Worm (Caenorhabditis elegans): ENCODE data around the gene sav-1.

Gene sav-1

DNA sequence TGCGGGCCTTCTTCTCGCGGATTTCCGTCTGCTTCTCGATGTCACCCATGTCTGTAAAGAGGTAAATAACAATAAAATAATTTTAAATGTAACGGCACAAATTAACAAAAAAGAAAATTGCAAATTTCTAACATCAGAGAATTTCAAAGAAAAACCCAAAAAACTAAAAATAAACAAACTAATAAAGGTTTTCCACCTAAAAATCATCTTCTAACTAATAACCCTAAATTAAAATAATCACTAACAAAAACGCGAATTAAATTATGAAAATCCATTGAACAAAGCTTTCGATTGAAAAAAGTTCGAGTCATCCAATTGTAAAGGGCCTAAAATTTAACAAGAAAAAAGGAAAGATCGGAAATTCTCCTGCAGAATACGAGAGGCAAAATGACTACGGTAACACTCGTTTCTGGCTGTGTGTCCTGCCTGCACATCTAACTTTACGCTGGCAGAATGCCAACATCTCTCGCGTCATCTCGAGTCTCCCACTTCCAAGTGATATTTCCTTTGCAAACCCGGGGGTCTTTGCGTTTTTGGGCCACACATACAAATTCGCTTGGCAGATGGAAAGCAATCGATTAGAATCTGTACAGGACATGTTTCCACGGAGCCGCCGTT is 44.3 kb downstream of the sav-1 start, which contains the start of gene rpl-11.2 (continued):
- TF ChIP-seq lin-15B (tag; optimal IDR thresholded peaks at IDR 0.05) (peak; percentile 97), eor-1 (tag; optimal IDR thresholded peaks at IDR 0.05) (peak in 1 of 2 experiments; percentile 58), sea-2 (GFP tag; optimal IDR thresholded peaks at IDR 0.05) (peak; percentile 86), nhr-12 (tag; optimal IDR thresholded peaks at IDR 0.05) (no peak), ama-1 (optimal IDR thresholded peaks at IDR 0.05) (peak; percentile 87), unc-62 (GFP tag; optimal IDR thresholded peaks at IDR 0.05) (peak; percentile 80), nhr-25 (tag; optimal IDR thresholded peaks at IDR 0.05) (peak; percentile 100), skn-1 (tag; optimal IDR thresholded peaks at IDR 0.05) (peak; percentile 92), fkh-10 (GFP tag; optimal IDR thresholded peaks at IDR 0.05) (peak; percentile 96), nhr-11 (tag; optimal IDR thresholded peaks at IDR 0.05) (peak; percentile 93), elt-3 (tag; optimal IDR thresholded peaks at IDR 0.05) (peak in 1 of 3 experiments; percentile 73), unc-39 (tag; optimal IDR thresholded peaks at IDR 0.05) (peak; percentile 22), nhr-43 (tag; optimal IDR thresholded peaks at IDR 0.05; ENCODE audit: poor library complexity, severe bottlenecking) (peak; percentile 97), mdl-1 (tag; optimal IDR thresholded peaks at IDR 0.05) (no peak), R02D3.7 (tag; optimal IDR thresholded peaks at IDR 0.05) (peak; percentile 87), elt-2 (tag; optimal IDR thresholded peaks at IDR 0.05) (peak; percentile 86), ztf-11 (tag; optimal IDR thresholded peaks at IDR 0.05) (no peak)

DNA sequence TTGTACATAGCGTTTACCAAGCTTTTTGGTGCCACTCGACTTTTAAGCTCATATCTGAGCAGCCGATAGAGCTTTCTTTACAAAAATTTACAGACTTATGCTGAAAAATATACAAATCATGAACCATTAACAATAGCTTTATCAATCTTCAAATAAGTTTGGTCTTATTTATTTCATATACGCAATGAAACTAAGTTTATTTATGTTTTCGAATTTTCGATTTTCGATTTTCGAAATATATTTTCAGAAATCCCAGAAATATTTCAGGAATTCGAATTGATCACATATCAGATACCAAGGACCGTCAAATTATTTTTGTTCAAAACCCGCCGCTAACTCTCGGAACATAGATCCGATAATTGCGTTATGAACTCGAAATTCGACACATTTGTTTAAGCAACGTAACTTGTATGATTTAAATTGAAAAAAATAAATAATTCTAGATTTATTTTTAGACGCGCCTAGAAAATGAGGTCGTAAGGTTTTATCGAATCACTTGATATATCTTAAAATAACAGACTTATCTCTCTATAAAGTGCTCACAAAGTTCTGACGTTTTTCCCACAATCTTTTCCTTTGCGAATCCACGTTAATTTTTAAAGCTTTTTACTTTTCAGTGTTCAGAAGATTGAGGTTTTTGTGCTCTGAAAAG is 45.7 kb downstream of the sav-1 start:
- TF ChIP-seq aly-2 (tag; optimal IDR thresholded peaks at IDR 0.05) = peak; percentile 60
- TF ChIP-seq nhr-77 (tag; optimal IDR thresholded peaks at IDR 0.05) = peak; percentile 81
- no peak for TF ChIP-seq fos-1 (tag; optimal IDR thresholded peaks at IDR 0.05)

- peak; percentile 65 for TF ChIP-seq hmg-11 (tag; optimal IDR thresholded peaks at IDR 0.05)
- TF ChIP-seq egl-5 (tag; optimal IDR thresholded peaks at IDR 0.05) = peak; percentile 3
- TF ChIP-seq nhr-28 (tag; optimal IDR thresholded peaks at IDR 0.05) = no peak
- TF ChIP-seq nhr-43 (tag; optimal IDR thresholded peaks at IDR 0.05; ENCODE audit: poor library complexity, severe bottlenecking) = peak; percentile 48
- peak; percentile 73 for TF ChIP-seq nhr-23 (tag; optimal IDR thresholded peaks at IDR 0.05)
- TF ChIP-seq ZK546.5 (tag; optimal IDR thresholded peaks at IDR 0.05) = peak; percentile 18
- TF ChIP-seq elt-1 (tag; optimal IDR thresholded peaks at IDR 0.05) = peak; percentile 7
- peak; percentile 93 for TF ChIP-seq ceh-28 (tag; optimal IDR thresholded peaks at IDR 0.05)
- TF ChIP-seq pha-4 (tag; optimal IDR thresholded peaks at IDR 0.05) = peak; percentile 86
- TF ChIP-seq elt-2 (tag; optimal IDR thresholded peaks at IDR 0.05) = peak; percentile 63
- TF ChIP-seq skn-1 (tag; optimal IDR thresholded peaks at IDR 0.05) = peak; percentile 37
- TF ChIP-seq jun-1 (tag; optimal IDR thresholded peaks at IDR 0.05) = peak; percentile 9
- no peak for TF ChIP-seq ceh-82 (tag; optimal IDR thresholded peaks at IDR 0.05)
- TF ChIP-seq lin-15B (tag; optimal IDR thresholded peaks at IDR 0.05) = peak; percentile 75
- TF ChIP-seq nhr-11 (tag; optimal IDR thresholded peaks at IDR 0.05) = no peak
- peak; percentile 95 for TF ChIP-seq nfya-1 (tag; optimal IDR thresholded peaks at IDR 0.05; ENCODE audit: insufficient read depth)
- TF ChIP-seq daf-12 (tag; optimal IDR thresholded peaks at IDR 0.05) = no peak
- peak; percentile 85 for TF ChIP-seq lin-39 (tag; optimal IDR thresholded peaks at IDR 0.05)
- TF ChIP-seq snpc-4 (tag; optimal IDR thresholded peaks at IDR 0.05) = peak; percentile 68
- TF ChIP-seq mml-1 (tag; optimal IDR thresholded peaks at IDR 0.05) = no peak
- peak; percentile 62 for TF ChIP-seq pqm-1 (tag; optimal IDR thresholded peaks at IDR 0.05)
- peak; percentile 26 for TF ChIP-seq sea-2 (GFP tag; optimal IDR thresholded peaks at IDR 0.05)
- no peak for TF ChIP-seq tbx-2 (tag; optimal IDR thresholded peaks at IDR 0.05)
- TF ChIP-seq ceh-9 (tag; optimal IDR thresholded peaks at IDR 0.05) = no peak
- peak; percentile 93 for TF ChIP-seq nhr-25 (tag; optimal IDR thresholded peaks at IDR 0.05)
- TF ChIP-seq R02D3.7 (tag; optimal IDR thresholded peaks at IDR 0.05) = peak; percentile 49
- TF ChIP-seq fkh-10 (GFP tag; optimal IDR thresholded peaks at IDR 0.05) = peak; percentile 46
- no peak for TF ChIP-seq ama-1 (optimal IDR thresholded peaks at IDR 0.05)
- no peak for TF ChIP-seq ztf-11 (tag; optimal IDR thresholded peaks at IDR 0.05)
Measured at ce11 chrX:2237438-2237961, 49.5 kb downstream of the sav-1 start, which contains the start of gene vha-15. Gene vha-15, plus strand, starts transcription at chrX:2237911.
